Fruit fly (Drosophila melanogaster) whole organism: ENCODE results near the gene CG31088.

Source experiments
- pan ChIP-seq: fragments of >200 bp; optimal IDR thresholded peaks from 2 replicates; lab custom pipeline; 2017
- usp ChIP-seq: fragments of >200 bp; optimal IDR thresholded peaks from 2 replicates; lab custom pipeline; 2017; ENCODE audit warnings: missing biosample characterization, missing genetic modification characterization, mixed read lengths

- TF ChIP-seq pan = no peak
- TF ChIP-seq usp (GFP tag; lab: Kevin White, UChicago) = no peak
These were observed 32.9 kb upstream of the CG31088 start for dm6 chr3R:15983541-15984229.
